Fruit fly (Drosophila melanogaster) whole organism: ENCODE data around the gene CG13728.

Experiments
- Dll ChIP-seq: fragments of >200 bp; optimal IDR thresholded peaks from 2 replicates; lab custom pipeline; 2017
- EcR ChIP-seq, 2 experiments: fragments of >200 bp; optimal IDR thresholded peaks; 2 replicates each; lab custom pipeline; 2017; ENCODE audit warnings: missing biosample characterization in 2 of 2, missing genetic modification characterization in 2 of 2, missing genetic modification reagents in 2 of 2
- pan ChIP-seq: fragments of >200 bp; optimal IDR thresholded peaks from 2 replicates; lab custom pipeline; 2017
- psq ChIP-seq: fragments of >200 bp; optimal IDR thresholded peaks from 2 replicates; lab custom pipeline; 2017
- usp ChIP-seq: fragments of >200 bp; optimal IDR thresholded peaks from 2 replicates; lab custom pipeline; 2017; ENCODE audit warnings: missing biosample characterization, missing genetic modification characterization, mixed read lengths

DNA sequence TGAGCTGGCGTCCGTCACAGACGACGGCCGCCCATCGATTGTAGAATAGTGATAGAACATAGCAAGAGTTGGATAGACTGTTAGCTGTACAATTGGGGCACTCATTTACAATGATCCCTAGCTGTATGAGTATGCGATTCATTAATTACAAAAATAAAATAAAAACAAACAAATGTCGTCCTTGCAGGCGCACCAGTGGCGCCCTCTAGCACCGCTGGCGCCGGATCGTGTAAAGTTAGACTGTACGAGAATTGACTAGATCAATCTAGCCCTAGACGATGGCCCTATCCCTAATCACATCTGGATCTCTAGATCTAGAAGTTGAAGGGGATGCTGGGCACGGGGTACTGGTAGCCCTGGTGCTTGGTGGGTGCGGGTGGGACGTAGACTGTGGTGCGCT, 1.2 kb upstream of the CG13728 start:
- no peak for TF ChIP-seq EcR (GFP tag; optimal IDR thresholded peaks at IDR 0.05; lab: Kevin White, UChicago)
- no peak for TF ChIP-seq usp (GFP tag; lab: Kevin White, UChicago)
- TF ChIP-seq Dll (lab: Kevin White, UChicago), result no peak
- TF ChIP-seq psq (lab: Kevin White, UChicago), result no peak
- TF ChIP-seq pan, result no peak
